Fruit fly (Drosophila melanogaster): ENCODE measurements around the gene mTTF.

Gene mTTF

DNA sequence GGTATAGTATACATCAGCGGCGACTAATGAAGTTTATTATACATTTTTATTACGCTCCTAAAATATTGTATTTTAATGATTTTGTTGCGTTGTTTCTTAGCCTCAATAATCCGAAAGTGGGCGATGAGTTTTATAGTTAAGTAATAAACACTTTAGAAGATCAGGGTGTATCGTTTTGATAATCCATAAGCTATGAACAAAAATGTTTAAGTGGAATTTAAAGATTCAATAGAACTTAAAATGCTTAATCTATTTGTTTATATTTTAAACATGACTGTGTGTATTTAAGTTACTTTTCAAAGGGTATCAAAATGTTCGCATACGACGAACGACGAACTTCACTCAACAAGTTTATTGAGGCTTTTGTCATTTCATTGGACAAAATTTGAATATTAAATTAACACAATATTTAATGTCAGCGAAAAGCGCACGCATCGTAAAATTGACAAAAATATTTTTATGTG is 23.7 kb upstream of the mTTF start:
- no peak for TF ChIP-seq Mnt (GFP tag; optimal IDR thresholded peaks at IDR 0.05)
- no peak for TF ChIP-seq bab1 (GFP tag; optimal IDR thresholded peaks at IDR 0.05)

- TF ChIP-seq ovo (GFP tag; optimal IDR thresholded peaks at IDR 0.05) (no peak), tj (GFP tag; optimal IDR thresholded peaks at IDR 0.05) (no peak), cic (GFP tag; optimal IDR thresholded peaks at IDR 0.05) (no peak), Mnt (GFP tag; optimal IDR thresholded peaks at IDR 0.05) (no peak), Hr96 (GFP tag; optimal IDR thresholded peaks at IDR 0.05) (no peak), CG5204 (GFP tag; optimal IDR thresholded peaks at IDR 0.05) (no peak), CG12768 (GFP tag; optimal IDR thresholded peaks at IDR 0.05) (no peak), CG7045 (GFP tag; optimal IDR thresholded peaks at IDR 0.05) (no peak)
Observed at dm6 chr2L:14370777-14371096, 22.1 kb upstream of the mTTF start.

DNA sequence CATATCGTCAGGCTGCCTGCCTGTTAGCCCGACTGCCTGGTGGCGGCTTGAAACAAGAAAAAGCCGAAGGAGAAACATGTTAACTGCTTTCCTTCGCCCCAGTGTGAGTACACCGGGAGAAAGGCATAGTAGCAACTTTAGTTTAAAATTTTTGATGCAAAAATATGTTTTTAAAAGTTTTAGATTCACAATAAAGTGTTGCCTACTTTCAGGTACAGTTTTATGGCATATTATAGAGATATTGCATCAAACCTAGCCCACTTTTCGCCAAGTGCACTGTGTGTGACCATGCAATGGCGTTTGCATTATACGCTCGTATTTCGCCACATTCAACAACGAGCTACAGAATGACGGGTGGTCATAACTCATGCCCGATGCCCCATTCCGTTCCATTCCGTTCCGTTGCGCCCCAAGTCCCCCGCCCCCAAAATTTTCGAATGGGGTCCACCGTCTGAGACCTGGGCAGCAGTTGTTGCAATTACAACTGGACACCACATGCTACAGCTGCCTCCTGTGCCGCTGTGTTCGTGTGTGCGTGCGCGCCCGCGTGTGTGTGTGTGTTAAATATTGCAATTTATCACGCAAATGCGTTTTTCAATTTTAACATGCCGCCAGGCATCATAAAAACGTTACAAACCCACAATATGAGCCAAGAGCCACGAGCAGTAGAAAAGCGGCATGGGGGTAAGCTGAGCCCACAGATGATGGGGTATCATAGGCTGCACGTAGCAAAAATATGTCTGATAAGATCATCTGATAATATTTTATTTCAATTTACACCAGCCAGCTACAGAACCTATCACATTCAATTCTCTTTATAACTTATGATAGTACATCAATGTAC is 21.6 kb upstream of the mTTF start:
- TF ChIP-seq CG11617 (GFP tag; optimal IDR thresholded peaks at IDR 0.05) (no peak), toe (GFP tag; optimal IDR thresholded peaks at IDR 0.05) (no peak), CG12768 (GFP tag; optimal IDR thresholded peaks at IDR 0.05) (no peak)

dm6 chr2L:14368833-14369232 is 20.2 kb upstream of the mTTF start:
- TF ChIP-seq toe (GFP tag; optimal IDR thresholded peaks at IDR 0.05): no peak
- TF ChIP-seq CG12768 (GFP tag; optimal IDR thresholded peaks at IDR 0.05): no peak
- no peak for TF ChIP-seq tj (GFP tag; optimal IDR thresholded peaks at IDR 0.05)
- no peak for TF ChIP-seq CG7101 (tag; optimal IDR thresholded peaks at IDR 0.05)
- TF ChIP-seq pad (GFP tag; optimal IDR thresholded peaks at IDR 0.05): no peak
- no peak for TF ChIP-seq cic (GFP tag; optimal IDR thresholded peaks at IDR 0.05)
- no peak for TF ChIP-seq CG11617 (GFP tag; optimal IDR thresholded peaks at IDR 0.05)
- TF ChIP-seq Crg-1 (GFP tag; optimal IDR thresholded peaks at IDR 0.05): no peak
- no peak for TF ChIP-seq kay (GFP tag; ENCODE audit: borderline replicate concordance)
- TF ChIP-seq Mnt (GFP tag; optimal IDR thresholded peaks at IDR 0.05): no peak
- TF ChIP-seq bab1 (GFP tag; optimal IDR thresholded peaks at IDR 0.05): no peak

- TF ChIP-seq bab1 (GFP tag; optimal IDR thresholded peaks at IDR 0.05): no peak
- no peak for TF ChIP-seq kay (GFP tag; ENCODE audit: borderline replicate concordance)
- TF ChIP-seq CG7101 (tag; optimal IDR thresholded peaks at IDR 0.05): no peak
- no peak for TF ChIP-seq pad (GFP tag; optimal IDR thresholded peaks at IDR 0.05)
- TF ChIP-seq tj (GFP tag; optimal IDR thresholded peaks at IDR 0.05): no peak
- no peak for TF ChIP-seq Crg-1 (GFP tag; optimal IDR thresholded peaks at IDR 0.05)
- no peak for TF ChIP-seq CG11617 (GFP tag; optimal IDR thresholded peaks at IDR 0.05)
Observed at dm6 chr2L:14367274-14367669, 18.7 kb upstream of the mTTF start.

DNA sequence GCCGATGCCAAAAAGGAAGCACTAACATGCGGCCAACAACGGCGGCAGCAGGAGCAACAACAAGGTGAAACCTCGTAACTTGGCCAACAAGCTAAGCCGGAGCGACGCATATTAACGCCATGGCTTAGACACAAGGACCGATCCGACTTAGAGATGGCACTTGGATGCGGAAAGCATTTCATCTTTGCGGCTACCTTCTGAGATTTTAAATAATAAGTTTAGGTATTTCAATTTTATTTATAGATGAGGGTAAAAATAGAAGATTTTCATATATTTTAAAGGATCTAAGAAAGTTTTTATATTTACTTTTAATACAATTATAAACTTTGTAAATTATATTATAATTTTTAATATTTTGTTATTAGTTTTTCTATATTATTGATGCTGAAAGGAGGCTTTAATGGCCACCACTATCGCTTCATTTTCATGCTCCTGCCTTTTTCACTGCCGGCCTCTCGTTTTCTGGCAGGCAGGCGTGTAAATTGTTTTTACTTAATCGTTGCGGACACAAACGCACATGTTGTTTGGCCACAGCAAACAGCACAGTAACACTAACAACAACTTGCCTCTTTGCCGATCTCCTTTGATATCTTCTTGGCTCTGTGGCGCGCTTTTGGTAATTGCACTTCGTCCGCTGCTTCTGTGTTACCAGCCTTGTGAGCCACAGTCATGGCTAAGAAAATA is 18.1 kb upstream of the mTTF start:
- TF ChIP-seq Mnt (GFP tag; optimal IDR thresholded peaks at IDR 0.05) (no peak), ovo (GFP tag; optimal IDR thresholded peaks at IDR 0.05) (no peak), CG5204 (GFP tag; optimal IDR thresholded peaks at IDR 0.05) (no peak), CG12768 (GFP tag; optimal IDR thresholded peaks at IDR 0.05) (no peak), Clk (GFP tag; optimal IDR thresholded peaks at IDR 0.05) (no peak), CG14711 (tag; optimal IDR thresholded peaks at IDR 0.05) (no peak), cnc (optimal IDR thresholded peaks at IDR 0.05) (no peak), CG7101 (tag; optimal IDR thresholded peaks at IDR 0.05) (no peak), bab1 (GFP tag; optimal IDR thresholded peaks at IDR 0.05) (no peak), CG11617 (GFP tag; optimal IDR thresholded peaks at IDR 0.05) (no peak), tj (GFP tag; optimal IDR thresholded peaks at IDR 0.05) (no peak), kay (GFP tag; ENCODE audit: borderline replicate concordance) (no peak), Crg-1 (GFP tag; optimal IDR thresholded peaks at IDR 0.05) (no peak), CG33017 (tag; optimal IDR thresholded peaks at IDR 0.05) (no peak), Hr96 (GFP tag; optimal IDR thresholded peaks at IDR 0.05) (no peak)

dm6 chr2L:14361736-14362180 is 13.2 kb upstream of the mTTF start, which contains the start of gene spel1:
Gene spel1, plus strand, starts transcription at chr2L:14362069.
- peak; percentile 58 for TF ChIP-seq CG33017 (tag; optimal IDR thresholded peaks at IDR 0.05)
- no peak for TF ChIP-seq Crg-1 (GFP tag; optimal IDR thresholded peaks at IDR 0.05)
- TF ChIP-seq cic (GFP tag; optimal IDR thresholded peaks at IDR 0.05): no peak
- TF ChIP-seq pad (GFP tag; optimal IDR thresholded peaks at IDR 0.05): peak; percentile 0
- TF ChIP-seq kay (GFP tag; ENCODE audit: borderline replicate concordance): no peak
- no peak for TF ChIP-seq Hr96 (GFP tag; optimal IDR thresholded peaks at IDR 0.05)
- TF ChIP-seq CG14711 (tag; optimal IDR thresholded peaks at IDR 0.05): peak; percentile 56
- no peak for TF ChIP-seq tj (GFP tag; optimal IDR thresholded peaks at IDR 0.05)
- TF ChIP-seq CG11617 (GFP tag; optimal IDR thresholded peaks at IDR 0.05): peak; percentile 31
- no peak for TF ChIP-seq toe (GFP tag; optimal IDR thresholded peaks at IDR 0.05)
- no peak for TF ChIP-seq ovo (GFP tag; optimal IDR thresholded peaks at IDR 0.05)
- TF ChIP-seq CG7045 (GFP tag; optimal IDR thresholded peaks at IDR 0.05): peak; percentile 55
- no peak for TF ChIP-seq Clk (GFP tag; optimal IDR thresholded peaks at IDR 0.05)
- peak; percentile 81 for TF ChIP-seq bab1 (GFP tag; optimal IDR thresholded peaks at IDR 0.05)
- TF ChIP-seq CG5204 (GFP tag; optimal IDR thresholded peaks at IDR 0.05): no peak
- no peak for TF ChIP-seq CG12768 (GFP tag; optimal IDR thresholded peaks at IDR 0.05)
- TF ChIP-seq CG7101 (tag; optimal IDR thresholded peaks at IDR 0.05): peak; percentile 76
- TF ChIP-seq CG1620 (GFP tag; optimal IDR thresholded peaks at IDR 0.05): no peak
- no peak for TF ChIP-seq cnc (optimal IDR thresholded peaks at IDR 0.05)
- no peak for TF ChIP-seq Mnt (GFP tag; optimal IDR thresholded peaks at IDR 0.05)
